Worm (Caenorhabditis elegans) whole organism, young adult: ENCODE measurements around the gene cpg-4.

Experiments
- B0035.1 ChIP-seq: sonication (generic microtip); optimal IDR thresholded peaks from 2 replicates; lab custom pipeline; 2016; ENCODE audit warnings: missing genetic modification characterization, mild to moderate bottlenecking, missing compliant biosample characterization, missing genotype, missing genetic modification reagents
- F23B12.7 ChIP-seq: sonication (generic microtip); optimal IDR thresholded peaks from 2 replicates; lab custom pipeline; 2017; ENCODE audit warnings: missing genetic modification characterization, mild to moderate bottlenecking, missing compliant biosample characterization, antibody characterized with exemption, moderate library complexity; ENCODE audit not compliant: insufficient read depth
- F33H1.4 ChIP-seq: fragments of 200-800 bp; sonication (Bioruptor generic); IDR thresholded peaks from 2 replicates; pipeline ENCODE4 v1.3.6; 2022; ENCODE audit warnings: missing genetic modification reagents, missing genetic modification characterization, missing compliant biosample characterization
- K11D2.4 ChIP-seq: fragments of 200-800 bp; sonication (Bioruptor generic); IDR thresholded peaks from 2 replicates; pipeline ENCODE4 v1.3.6; 2022; ENCODE audit warnings: missing genetic modification reagents, missing genetic modification characterization, missing compliant biosample characterization
- Y53F4B.3 ChIP-seq: fragments of 200-800 bp; sonication (Bioruptor generic); IDR thresholded peaks from 2 replicates; pipeline ENCODE4 v1.3.6; 2022; ENCODE audit warnings: missing genetic modification reagents, missing genetic modification characterization, missing compliant biosample characterization
- Y53G8AR.9 ChIP-seq: fragments of 200-800 bp; sonication (Bioruptor generic); conservative IDR thresholded peaks from 2 replicates; pipeline ENCODE4 v1.3.6; 2022; ENCODE audit warnings: missing genetic modification reagents, missing genetic modification characterization, missing compliant biosample characterization
- Y56A3A.18 ChIP-seq: fragments of 200-800 bp; sonication (Bioruptor generic); IDR thresholded peaks from 2 replicates; pipeline ENCODE4 v1.3.6; 2022; ENCODE audit warnings: missing genetic modification reagents, missing genetic modification characterization, missing compliant biosample characterization
- ZK185.1 ChIP-seq: sonication (generic microtip); optimal IDR thresholded peaks from 2 replicates; lab custom pipeline; 2016; ENCODE audit warnings: mild to moderate bottlenecking, missing genetic modification characterization, missing compliant biosample characterization; ENCODE audit not compliant: poor library complexity, severe bottlenecking
- ama-1 ChIP-seq, 3 experiments: fragments of 150-350 bp in 1 of 3; sonication (generic microtip) in 2 of 3; optimal IDR thresholded peaks; 2 replicates each; lab custom pipeline; 2014 to 2018; ENCODE audit warnings: missing biosample characterization in 2 of 3, missing genetic modification characterization in 2 of 3, missing genetic modification reagents in 2 of 3
- aptf-3 ChIP-seq: fragments of 200-800 bp; sonication (Bioruptor generic); IDR thresholded peaks from 2 replicates; pipeline ENCODE4 v1.3.6; 2022; ENCODE audit warnings: missing genetic modification characterization, missing compliant biosample characterization
- attf-3 ChIP-seq: fragments of 200-800 bp; sonication (Bioruptor generic); conservative IDR thresholded peaks from 2 replicates; pipeline ENCODE4 v1.3.6; 2022; ENCODE audit warnings: missing genetic modification reagents, missing genetic modification characterization, missing compliant biosample characterization
- attf-5 ChIP-seq: fragments of 200-800 bp; sonication (Bioruptor generic); optimal IDR thresholded peaks from 2 replicates; lab custom pipeline; 2018; ENCODE audit warnings: mild to moderate bottlenecking, missing genetic modification characterization, missing compliant biosample characterization
- attf-6 ChIP-seq: fragments of 200-800 bp; sonication (Bioruptor generic); IDR thresholded peaks from 2 replicates; pipeline ENCODE4 v1.3.6; 2022; ENCODE audit warnings: missing genetic modification reagents, missing genetic modification characterization, missing compliant biosample characterization
- cebp-1 ChIP-seq, 2 experiments: fragments of 200-800 bp in 1 of 2; sonication (Bioruptor generic) in 1 of 2; sonication (generic microtip) in 1 of 2; IDR thresholded peaks in 1 of 2; optimal IDR thresholded peaks in 1 of 2; 2 replicates each; pipeline versions ENCODE4 v1.3.6 to Lab custom; 2017 to 2022; ENCODE audit warnings: missing compliant biosample characterization in 2 of 2, missing genetic modification characterization in 2 of 2, mild to moderate bottlenecking in 1 of 2, missing genetic modification reagents in 1 of 2, moderate library complexity in 1 of 2
- cebp-2 ChIP-seq: fragments of 200-800 bp; sonication (Bioruptor generic); IDR thresholded peaks from 2 replicates; pipeline ENCODE4 v1.3.6; 2022; ENCODE audit warnings: missing genetic modification characterization, missing compliant biosample characterization
- ceh-27 ChIP-seq: fragments of 200-800 bp; sonication (Bioruptor generic); optimal IDR thresholded peaks from 2 replicates; lab custom pipeline; 2018; ENCODE audit warnings: mild to moderate bottlenecking, missing genetic modification characterization, moderate library complexity, missing compliant biosample characterization
- ceh-40 ChIP-seq: fragments of 200-800 bp; sonication (Bioruptor generic); IDR thresholded peaks from 2 replicates; pipeline ENCODE4 v1.3.6; 2022; ENCODE audit warnings: missing genetic modification characterization, missing compliant biosample characterization
- ceh-58 ChIP-seq: fragments of 200-800 bp; sonication (Bioruptor generic); IDR thresholded peaks from 2 replicates; pipeline ENCODE4 v1.3.6; 2022; ENCODE audit warnings: missing genetic modification characterization, missing compliant biosample characterization
- ceh-91 ChIP-seq: fragments of 200-800 bp; sonication (Bioruptor generic); IDR thresholded peaks from 2 replicates; pipeline ENCODE4 v1.3.6; 2022; ENCODE audit warnings: missing genetic modification reagents, missing genetic modification characterization, missing compliant biosample characterization
- dpl-1 ChIP-seq: fragments of 150-350 bp; optimal IDR thresholded peaks from 2 replicates; lab custom pipeline; 2014; ENCODE audit warnings: missing biosample characterization, missing genetic modification reagents, missing genetic modification characterization
- egl-18 ChIP-seq: fragments of 200-800 bp; sonication (Bioruptor generic); IDR thresholded peaks from 2 replicates; pipeline ENCODE4 v1.3.6; 2022; ENCODE audit warnings: missing genetic modification reagents, missing genetic modification characterization, missing compliant biosample characterization
- egl-44 ChIP-seq: fragments of 200-800 bp; sonication (Bioruptor generic); IDR thresholded peaks from 2 replicates; pipeline ENCODE4 v1.3.6; 2022; ENCODE audit warnings: missing genetic modification reagents, missing genetic modification characterization, missing compliant biosample characterization
- ets-4 ChIP-seq: fragments of 200-800 bp; sonication (Bioruptor generic); optimal IDR thresholded peaks from 2 replicates; lab custom pipeline; 2018; ENCODE audit warnings: mild to moderate bottlenecking, missing genetic modification characterization, missing compliant biosample characterization
- fkh-3 ChIP-seq: sonication (generic microtip); optimal IDR thresholded peaks from 2 replicates; lab custom pipeline; 2016; ENCODE audit warnings: mild to moderate bottlenecking, missing genetic modification characterization, missing compliant biosample characterization
- gei-17 ChIP-seq: fragments of 200-800 bp; sonication (Bioruptor generic); optimal IDR thresholded peaks from 2 replicates; lab custom pipeline; 2018; ENCODE audit warnings: mild to moderate bottlenecking, missing genetic modification characterization, missing compliant biosample characterization
- hmg-1.2 ChIP-seq: fragments of 200-800 bp; sonication (Bioruptor generic); IDR thresholded peaks from 2 replicates; pipeline ENCODE4 v1.3.6; 2022; ENCODE audit warnings: missing genetic modification reagents, missing genetic modification characterization, missing compliant biosample characterization
- hrde-1 ChIP-seq: sonication (generic microtip); optimal IDR thresholded peaks from 2 replicates; lab custom pipeline; 2016; ENCODE audit warnings: missing genetic modification characterization, mild to moderate bottlenecking, missing compliant biosample characterization, moderate library complexity, missing genotype, missing genetic modification reagents, borderline replicate concordance
- lin-54 ChIP-seq: fragments of 200-800 bp; sonication (Bioruptor generic); optimal IDR thresholded peaks from 2 replicates; lab custom pipeline; 2018; ENCODE audit warnings: mild to moderate bottlenecking, missing genetic modification characterization, missing compliant biosample characterization
- lsl-1 ChIP-seq: fragments of 200-800 bp; sonication (Bioruptor generic); optimal IDR thresholded peaks from 2 replicates; lab custom pipeline; 2018; ENCODE audit warnings: mild to moderate bottlenecking, missing genetic modification characterization, moderate library complexity, missing compliant biosample characterization
- madf-10 ChIP-seq: sonication (generic microtip); optimal IDR thresholded peaks from 2 replicates; lab custom pipeline; 2016; ENCODE audit warnings: mild to moderate bottlenecking, missing genetic modification characterization, missing compliant biosample characterization
- madf-6 ChIP-seq: fragments of 200-800 bp; sonication (Bioruptor generic); IDR thresholded peaks from 2 replicates; pipeline ENCODE4 v1.3.6; 2022; ENCODE audit warnings: missing genetic modification reagents, missing genetic modification characterization, missing compliant biosample characterization
- mel-28 ChIP-seq: sonication (generic microtip); optimal IDR thresholded peaks from 2 replicates; lab custom pipeline; 2016; ENCODE audit warnings: borderline replicate concordance, mild to moderate bottlenecking, missing genetic modification characterization, missing compliant biosample characterization
- mxl-1 ChIP-seq: sonication (generic microtip); optimal IDR thresholded peaks from 2 replicates; lab custom pipeline; 2016; ENCODE audit warnings: missing genetic modification characterization, missing compliant biosample characterization
- nfya-1 ChIP-seq: sonication (generic microtip); optimal IDR thresholded peaks from 2 replicates; lab custom pipeline; 2017; ENCODE audit warnings: antibody characterized with exemption, missing compliant biosample characterization, missing genetic modification characterization, borderline replicate concordance; ENCODE audit not compliant: insufficient read depth
- nfyb-1 ChIP-seq: fragments of 200-800 bp; sonication (Bioruptor generic); IDR thresholded peaks from 2 replicates; pipeline ENCODE4 v1.3.6; 2022; ENCODE audit warnings: missing genetic modification reagents, missing genetic modification characterization, missing compliant biosample characterization
- nhr-120 ChIP-seq: fragments of 200-800 bp; sonication (Bioruptor generic); IDR thresholded peaks from 2 replicates; pipeline ENCODE4 v1.3.6; 2022; ENCODE audit warnings: missing genetic modification characterization, missing compliant biosample characterization
- nhr-27 ChIP-seq: fragments of 200-800 bp; sonication (Bioruptor generic); optimal IDR thresholded peaks from 2 replicates; lab custom pipeline; 2018; ENCODE audit warnings: mild to moderate bottlenecking, missing genetic modification characterization, moderate library complexity, missing compliant biosample characterization
- rcor-1 ChIP-seq: fragments of 200-800 bp; sonication (Bioruptor generic); IDR thresholded peaks from 2 replicates; pipeline ENCODE4 v1.3.6; 2022; ENCODE audit warnings: missing genetic modification reagents, missing genetic modification characterization, missing compliant biosample characterization
- sea-2 ChIP-seq: fragments of 200-800 bp; sonication (Bioruptor generic); IDR thresholded peaks from 2 replicates; pipeline ENCODE4 v1.3.6; 2022; ENCODE audit warnings: missing genetic modification characterization, missing compliant biosample characterization
- tbx-9 ChIP-seq: sonication (generic microtip); optimal IDR thresholded peaks from 2 replicates; lab custom pipeline; 2016; ENCODE audit warnings: borderline replicate concordance, missing genetic modification characterization, inconsistent platforms, missing compliant biosample characterization
- unc-62 ChIP-seq: fragments of 150-350 bp; optimal IDR thresholded peaks from 2 replicates; lab custom pipeline; 2014; ENCODE audit warnings: missing biosample characterization, missing genetic modification reagents, missing genetic modification characterization
- xnd-1 ChIP-seq: sonication (generic microtip); optimal IDR thresholded peaks from 2 replicates; lab custom pipeline; 2016; ENCODE audit warnings: missing genotype, missing genetic modification reagents, missing genetic modification characterization, missing compliant biosample characterization
- ztf-22 ChIP-seq: fragments of 200-800 bp; sonication (Bioruptor generic); optimal IDR thresholded peaks from 2 replicates; lab custom pipeline; 2018; ENCODE audit warnings: mild to moderate bottlenecking, missing genetic modification characterization, moderate library complexity, missing compliant biosample characterization
- ztf-28 ChIP-seq: fragments of 200-800 bp; sonication (Bioruptor generic); IDR thresholded peaks from 2 replicates; pipeline ENCODE4 v1.3.6; 2022; ENCODE audit warnings: missing genetic modification reagents, missing genetic modification characterization, missing compliant biosample characterization
- ztf-6 ChIP-seq: fragments of 200-800 bp; sonication (Bioruptor generic); IDR thresholded peaks from 2 replicates; pipeline ENCODE4 v1.3.6; 2022; ENCODE audit warnings: missing genetic modification reagents, missing genetic modification characterization, missing compliant biosample characterization

cpg-4 gene

ce11 chrV:6012401-6012800 is 16.2 kb downstream of the cpg-4 start:
- peak; percentile 72; the same call in 1 of the 2 replicates for TF ChIP-seq cebp-1 (GFP tag; IDR thresholded peaks at IDR 0.05; lab: Robert Waterston, UW)
- TF ChIP-seq cebp-1 (tag; optimal IDR thresholded peaks at IDR 0.05; lab: Kevin White, UChicago), result peak; percentile 86
- TF ChIP-seq ZK185.1 (tag; lab: Kevin White, UChicago), result no peak
- TF ChIP-seq, all 124 proteins: peak for 1

ce11 chrV:6015546-6016089 is 19.4 kb downstream of the cpg-4 start:
- no peak for TF ChIP-seq nhr-27 (tag; lab: Kevin White, UChicago)
- TF ChIP-seq ZK185.1 (tag; lab: Kevin White, UChicago), result no peak
- TF ChIP-seq hrde-1, result peak; percentile 30
- TF ChIP-seq F33H1.4 (GFP tag; lab: Robert Waterston, UW), result no peak
- no peak for TF ChIP-seq nfya-1 (tag; lab: Kevin White, UChicago)
- TF ChIP-seq Y56A3A.18 (GFP tag; lab: Robert Waterston, UW), result no peak
- peak; percentile 32; the same call in 1 of the 2 replicates for TF ChIP-seq Y53G8AR.9 (GFP tag; lab: Robert Waterston, UW)
- no peak for TF ChIP-seq ceh-27
- TF ChIP-seq egl-18 (GFP tag; lab: Robert Waterston, UW), result no peak
- no peak for TF ChIP-seq attf-6 (GFP tag; lab: Robert Waterston, UW)
- no peak for TF ChIP-seq ztf-28 (GFP tag; lab: Robert Waterston, UW)
- no peak for TF ChIP-seq F23B12.7 (tag; lab: Kevin White, UChicago)
- TF ChIP-seq gei-17 (GFP tag; lab: Kevin White, UChicago), result no peak
- TF ChIP-seq cebp-2 (GFP tag; lab: Robert Waterston, UW), result no peak
- no peak for TF ChIP-seq ama-1 (optimal IDR thresholded peaks at IDR 0.05; lab: Kevin White, UChicago)
- peak in 1 of 2 experiments; percentile 44 for TF ChIP-seq ama-1 (GFP tag; optimal IDR thresholded peaks at IDR 0.05; lab: Kevin White, UChicago)
- no peak for TF ChIP-seq nfyb-1 (GFP tag; lab: Robert Waterston, UW)
- TF ChIP-seq xnd-1 (tag; lab: Kevin White, UChicago), result no peak
- TF ChIP-seq attf-5 (GFP tag; lab: Kevin White, UChicago), result no peak
- TF ChIP-seq lin-54 (GFP tag; lab: Kevin White, UChicago), result peak; percentile 22
- no peak for TF ChIP-seq mel-28 (tag; lab: Kevin White, UChicago)
- TF ChIP-seq ztf-6 (GFP tag; lab: Robert Waterston, UW), result no peak
- no peak for TF ChIP-seq egl-44 (GFP tag; lab: Robert Waterston, UW)
- no peak for TF ChIP-seq ceh-58 (GFP tag; lab: Robert Waterston, UW)
- TF ChIP-seq lsl-1 (GFP tag; lab: Kevin White, UChicago), result no peak
- no peak for TF ChIP-seq madf-10 (tag; lab: Kevin White, UChicago)
- no peak for TF ChIP-seq dpl-1 (GFP tag; lab: Kevin White, UChicago)
- no peak for TF ChIP-seq fkh-3 (tag; lab: Kevin White, UChicago)
- no peak for TF ChIP-seq rcor-1
- no peak for TF ChIP-seq mxl-1 (tag; lab: Kevin White, UChicago)
- no peak for TF ChIP-seq sea-2
- no peak for TF ChIP-seq attf-3 (GFP tag; lab: Robert Waterston, UW)
- TF ChIP-seq nhr-120, result no peak
- TF ChIP-seq ets-4 (GFP tag; lab: Kevin White, UChicago), result no peak
- no peak for TF ChIP-seq aptf-3
- TF ChIP-seq B0035.1 (tag; lab: Kevin White, UChicago), result no peak
- no peak; the same call in 1 of the 2 replicates for TF ChIP-seq hmg-1.2 (GFP tag; lab: Robert Waterston, UW)
- TF ChIP-seq Y53F4B.3 (GFP tag; lab: Robert Waterston, UW), result no peak
- TF ChIP-seq ceh-40 (GFP tag; lab: Robert Waterston, UW), result no peak
- peak; percentile 2 for TF ChIP-seq tbx-9 (tag; lab: Kevin White, UChicago)
- TF ChIP-seq K11D2.4 (GFP tag; lab: Robert Waterston, UW), result no peak
- no peak for TF ChIP-seq unc-62 (GFP tag; lab: Kevin White, UChicago)
- no peak for TF ChIP-seq ztf-22
- TF ChIP-seq madf-6 (GFP tag; lab: Robert Waterston, UW), result peak; percentile 67
- TF ChIP-seq ceh-91 (GFP tag; lab: Robert Waterston, UW), result no peak
